Worm (Caenorhabditis elegans) whole organism, late embryonic: ENCODE measurements around the gene C49A9.4.
"Not testable (repeated sequence)": the region's sequence is repeated elsewhere in the genome, so short reads cannot be mapped to it uniquely, and the experiment has no call there.

Experiments used
- ceh-24 ChIP-seq: sonication (generic microtip); optimal IDR thresholded peaks from 2 replicates; lab custom pipeline; 2016; ENCODE audit warnings: mild to moderate bottlenecking, missing genetic modification characterization, missing compliant biosample characterization
- nhr-11 ChIP-seq: fragments of 150-350 bp; optimal IDR thresholded peaks from 2 replicates; lab custom pipeline; 2014; ENCODE audit warnings: missing biosample characterization, missing genetic modification characterization
- syd-9 ChIP-seq: sonication (generic microtip); optimal IDR thresholded peaks from 2 replicates; lab custom pipeline; 2016; ENCODE audit warnings: mild to moderate bottlenecking, missing genetic modification characterization, moderate library complexity, missing compliant biosample characterization

DNA sequence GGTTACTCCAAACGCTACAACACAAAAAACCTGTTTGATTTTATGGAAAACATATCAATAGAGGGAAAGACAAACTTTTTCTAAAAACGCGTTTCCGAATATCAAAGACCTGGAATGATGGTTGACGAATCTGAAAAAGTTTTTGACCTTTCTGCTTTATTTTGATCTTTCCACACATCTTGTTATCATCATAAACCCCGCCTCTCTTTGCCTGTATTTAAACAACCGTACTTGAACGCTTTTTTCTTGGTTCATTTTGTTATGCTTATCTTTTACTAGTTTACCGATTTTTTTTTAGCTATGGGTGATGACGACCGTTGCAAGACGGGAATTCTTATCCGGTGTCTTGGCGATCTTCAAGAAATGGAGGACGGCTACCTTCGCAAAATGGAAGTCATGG is 33.5 kb downstream of the C49A9.4 start, which contains the start of gene T13A10.2:
- TF ChIP-seq nhr-11, syd-9, ceh-24 (tag; lab: Kevin White, UChicago): not testable (repeated sequence)
